Worm (Caenorhabditis elegans): Measurements from ENCODE around the gene C35D10.5.

Gene C35D10.5

DNA sequence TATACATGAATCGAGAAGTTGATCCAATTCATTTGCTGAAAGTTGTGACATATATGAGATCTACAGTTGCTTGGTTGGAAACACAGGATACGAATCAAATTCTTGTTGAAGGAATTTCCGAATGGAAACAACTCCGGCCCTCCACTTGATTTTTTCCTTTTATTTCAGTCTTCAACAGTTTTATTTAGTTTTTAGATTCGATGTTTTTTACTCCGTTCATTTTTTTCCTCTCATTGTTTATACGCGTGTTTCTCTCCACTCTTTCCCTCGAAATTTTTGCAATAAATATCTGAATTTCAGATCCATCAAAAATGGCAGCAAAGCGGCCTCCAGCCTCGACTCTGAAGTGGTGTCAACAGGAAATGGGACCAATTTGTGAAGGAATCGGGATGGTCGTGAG lies 976 bp downstream of the C35D10.5 start, which contains the start of gene coq-8:
coq-8 (plus strand) TSS at position 301 of the 400 bp plus-strand sequence.
- TF ChIP-seq ama-1 (optimal IDR thresholded peaks at IDR 0.05) (no peak), mbf-1 (tag; optimal IDR thresholded peaks at IDR 0.05) (no peak), dmd-4 (tag; optimal IDR thresholded peaks at IDR 0.05) (no peak), C34F6.9 (tag; optimal IDR thresholded peaks at IDR 0.05) (no peak), aly-2 (tag; optimal IDR thresholded peaks at IDR 0.05) (no peak), fos-1 (tag; optimal IDR thresholded peaks at IDR 0.05) (no peak), mab-5 (tag; optimal IDR thresholded peaks at IDR 0.05) (no peak), zag-1 (tag; optimal IDR thresholded peaks at IDR 0.05) (no peak), blmp-1 (tag; optimal IDR thresholded peaks at IDR 0.05; ENCODE audit: insufficient read depth) (no peak), nhr-23 (tag; optimal IDR thresholded peaks at IDR 0.05) (no peak), crh-2 (tag; optimal IDR thresholded peaks at IDR 0.05) (no peak), nhr-237 (tag; optimal IDR thresholded peaks at IDR 0.05) (no peak), nhr-25 (tag; optimal IDR thresholded peaks at IDR 0.05) (no peak), lsy-2 (tag; optimal IDR thresholded peaks at IDR 0.05) (no peak)

DNA sequence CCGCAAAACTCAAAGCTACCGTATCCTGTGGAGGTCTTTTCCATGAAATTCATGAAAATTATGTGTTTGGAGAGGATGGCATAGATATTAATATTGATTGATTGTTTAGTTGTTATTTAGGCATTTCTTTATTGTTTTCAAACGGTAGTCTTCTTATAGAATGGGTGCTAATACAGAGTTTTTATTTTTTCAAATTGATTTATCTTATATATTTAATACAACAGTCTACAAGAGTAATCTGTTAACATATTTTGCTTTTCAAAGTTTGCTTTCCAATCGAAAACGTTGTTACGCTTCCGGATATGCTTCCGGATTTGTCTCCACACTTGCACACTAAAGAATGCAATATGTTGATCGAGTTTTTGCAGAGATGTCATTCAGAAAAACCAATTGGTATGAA lies 4.6 kb downstream of the C35D10.5 start, which contains the start of gene C35D10.17:
C35D10.17 (plus strand) TSS at position 301 of the 400 bp plus-strand sequence.
- TF ChIP-seq egl-27 (tag; optimal IDR thresholded peaks at IDR 0.05) (no peak), aly-2 (tag; optimal IDR thresholded peaks at IDR 0.05) (no peak), nhr-25 (tag; optimal IDR thresholded peaks at IDR 0.05) (no peak), ceh-16 (tag; optimal IDR thresholded peaks at IDR 0.05) (no peak), ztf-1 (GFP tag; conservative IDR thresholded peaks at IDR 0.05) (no peak), mab-5 (tag; optimal IDR thresholded peaks at IDR 0.05) (no peak), sem-4 (tag; optimal IDR thresholded peaks at IDR 0.05) (no peak), Y55F3AM.14 (GFP tag; optimal IDR thresholded peaks at IDR 0.05) (no peak)

DNA sequence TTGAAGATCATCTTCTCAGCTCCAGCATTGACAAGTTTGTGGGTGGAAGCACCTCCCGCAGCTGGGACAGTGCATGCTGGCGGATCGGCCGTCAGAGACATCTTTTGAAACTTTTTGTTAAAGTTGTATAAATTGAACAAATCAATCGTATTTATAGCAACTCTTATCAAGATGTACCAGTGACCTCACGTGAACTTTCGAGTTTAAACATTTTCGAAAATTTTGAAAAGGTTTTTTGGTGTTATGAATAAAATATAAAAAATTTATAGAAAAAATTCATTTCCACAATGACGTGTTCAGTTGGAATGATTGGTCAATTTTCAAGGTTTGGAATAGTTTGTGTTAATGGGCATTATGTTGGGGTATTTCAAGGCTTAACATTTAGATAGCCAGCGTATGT lies 6.5 kb downstream of the C35D10.5 start, which contains the start of the genes msd-4 and C35D10.3:
msd-4 (minus strand) TSS at position 101 of the 400 bp plus-strand sequence.
C35D10.3 (plus strand) TSS at position 279 of the 400 bp plus-strand sequence.
- no peak for TF ChIP-seq ztf-4 (tag; optimal IDR thresholded peaks at IDR 0.05)
- no peak for TF ChIP-seq nhr-237 (tag; optimal IDR thresholded peaks at IDR 0.05)
- TF ChIP-seq mab-5 (tag; optimal IDR thresholded peaks at IDR 0.05) = no peak
- TF ChIP-seq dmd-4 (tag; optimal IDR thresholded peaks at IDR 0.05) = no peak
- no peak for TF ChIP-seq unc-39 (tag; optimal IDR thresholded peaks at IDR 0.05)
- TF ChIP-seq skn-1 (tag; optimal IDR thresholded peaks at IDR 0.05) = no peak
- no peak for TF ChIP-seq nhr-6 (tag; optimal IDR thresholded peaks at IDR 0.05)
- no peak for TF ChIP-seq sem-4 (tag; optimal IDR thresholded peaks at IDR 0.05)
- TF ChIP-seq blmp-1 (tag; optimal IDR thresholded peaks at IDR 0.05; ENCODE audit: insufficient read depth) = no peak
- TF ChIP-seq zag-1 (tag; optimal IDR thresholded peaks at IDR 0.05) = no peak
- no peak for TF ChIP-seq unc-62 (GFP tag; optimal IDR thresholded peaks at IDR 0.05)

DNA sequence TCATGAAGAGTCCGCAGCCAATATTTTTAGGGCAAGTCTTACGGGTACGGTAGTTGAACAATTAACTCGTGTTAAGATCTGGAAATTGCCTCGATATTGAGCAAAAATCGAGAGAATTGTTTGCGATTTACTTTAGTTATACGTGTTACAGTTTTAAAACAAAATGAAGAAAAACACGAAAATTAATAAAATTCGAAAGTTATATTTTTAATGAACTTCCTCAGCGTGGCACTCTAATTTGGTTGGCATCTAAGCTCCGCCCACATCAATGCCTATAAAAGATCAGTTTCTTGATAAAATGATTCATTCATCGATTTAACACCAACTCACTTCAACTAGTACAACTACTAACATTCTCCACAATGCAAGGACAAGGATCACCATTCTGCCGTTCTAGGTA lies 8.3 kb downstream of the C35D10.5 start, which contains the start of gene gipc-1:
gipc-1 (plus strand) TSS at position 301 of the 400 bp plus-strand sequence.
- no peak for TF ChIP-seq nhr-237 (tag; optimal IDR thresholded peaks at IDR 0.05)
- no peak for TF ChIP-seq sma-9 (GFP tag; optimal IDR thresholded peaks at IDR 0.05)
- TF ChIP-seq sma-9 (tag; optimal IDR thresholded peaks at IDR 0.05) = no peak
- no peak for TF ChIP-seq ztf-1 (GFP tag; conservative IDR thresholded peaks at IDR 0.05)
- TF ChIP-seq unc-62 (GFP tag; optimal IDR thresholded peaks at IDR 0.05) = no peak
- no peak for TF ChIP-seq mab-5 (tag; optimal IDR thresholded peaks at IDR 0.05)
- no peak for TF ChIP-seq ZK546.5 (tag; optimal IDR thresholded peaks at IDR 0.05)
- no peak for TF ChIP-seq ceh-82 (tag; optimal IDR thresholded peaks at IDR 0.05)
- TF ChIP-seq nhr-10 (tag; optimal IDR thresholded peaks at IDR 0.05) = no peak
- TF ChIP-seq nhr-12 (tag; optimal IDR thresholded peaks at IDR 0.05) = no peak

DNA sequence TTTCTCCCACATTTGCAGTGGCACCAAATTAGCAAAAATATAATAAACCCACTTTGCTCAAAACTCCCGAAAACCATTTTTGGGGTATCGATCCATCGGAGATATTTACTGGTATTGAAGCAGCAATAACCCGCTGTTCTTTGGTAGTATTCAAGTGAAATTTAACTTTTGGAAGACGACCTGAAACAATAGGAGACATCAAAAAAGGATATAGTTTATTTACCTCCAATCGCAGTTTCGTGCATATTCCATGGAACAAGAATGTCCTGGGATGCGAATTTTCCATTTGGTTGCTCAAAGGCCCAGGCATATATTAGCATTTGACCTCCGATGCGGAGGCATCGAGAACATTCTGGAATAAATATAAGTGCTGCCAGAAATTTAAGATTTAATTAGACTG lies 11.2 kb downstream of the C35D10.5 start:
- TF ChIP-seq ztf-4 (tag; optimal IDR thresholded peaks at IDR 0.05) (no peak), snpc-4 (tag; optimal IDR thresholded peaks at IDR 0.05) (no peak), alr-1 (tag; optimal IDR thresholded peaks at IDR 0.05) (no peak), nhr-21 (tag; optimal IDR thresholded peaks at IDR 0.05) (no peak), nhr-10 (tag; optimal IDR thresholded peaks at IDR 0.05) (no peak), mbf-1 (tag; optimal IDR thresholded peaks at IDR 0.05) (no peak), nhr-25 (tag; optimal IDR thresholded peaks at IDR 0.05) (no peak), unc-62 (GFP tag; optimal IDR thresholded peaks at IDR 0.05) (no peak), ZK546.5 (tag; optimal IDR thresholded peaks at IDR 0.05) (no peak), ztf-11 (tag; optimal IDR thresholded peaks at IDR 0.05) (no peak), egl-27 (tag; optimal IDR thresholded peaks at IDR 0.05) (no peak), ceh-82 (tag; optimal IDR thresholded peaks at IDR 0.05) (no peak), elt-3 (tag; optimal IDR thresholded peaks at IDR 0.05) (no peak), mdl-1 (tag; optimal IDR thresholded peaks at IDR 0.05) (no peak), nhr-6 (tag; optimal IDR thresholded peaks at IDR 0.05) (no peak)

All from whole organism, L2 larva.